Worm (Caenorhabditis elegans) whole organism, L4 larva: ENCODE data around the gene ZK666.1.
A peak's percentile ranks its signal among the peaks of the same experiment; 100 is the strongest.

Experiments used
- D1046.2 ChIP-seq: fragments of 200-800 bp; sonication (Bioruptor generic); IDR thresholded peaks from 2 replicates; pipeline ENCODE4 v1.3.6; 2022; ENCODE audit warnings: missing genetic modification characterization, missing compliant biosample characterization
- F26F4.8 ChIP-seq: fragments of 200-800 bp; sonication (Bioruptor generic); conservative IDR thresholded peaks from 2 replicates; pipeline ENCODE4 v1.3.6; 2022; ENCODE audit warnings: missing genetic modification characterization, missing compliant biosample characterization
- F37D6.2 ChIP-seq: sonication (generic microtip); optimal IDR thresholded peaks from 2 replicates; lab custom pipeline; 2016; ENCODE audit warnings: mild to moderate bottlenecking, missing genetic modification characterization, missing compliant biosample characterization
- ZK337.2 ChIP-seq: fragments of 200-800 bp; sonication (Bioruptor generic); IDR thresholded peaks from 2 replicates; pipeline ENCODE4 v1.3.6; 2022; ENCODE audit warnings: missing genetic modification reagents, missing genetic modification characterization, missing compliant biosample characterization
- ama-1 ChIP-seq: fragments of 150-350 bp; optimal IDR thresholded peaks from 2 replicates; lab custom pipeline; 2014; ENCODE audit warnings: inconsistent platforms, mixed read lengths
- arid-1 ChIP-seq: fragments of 200-800 bp; sonication (Bioruptor generic); conservative IDR thresholded peaks from 2 replicates; pipeline ENCODE4 v1.3.6; 2022; ENCODE audit warnings: missing genetic modification reagents, missing genetic modification characterization, missing compliant biosample characterization
- ceh-28 ChIP-seq: fragments of 150-350 bp; optimal IDR thresholded peaks from 2 replicates; lab custom pipeline; 2014; ENCODE audit warnings: missing biosample characterization, missing genetic modification reagents, missing genetic modification characterization
- ceh-32 ChIP-seq: sonication (generic microtip); optimal IDR thresholded peaks from 2 replicates; lab custom pipeline; 2016; ENCODE audit warnings: mild to moderate bottlenecking, missing genetic modification characterization, missing compliant biosample characterization; ENCODE audit not compliant: poor library complexity
- ceh-82 ChIP-seq: sonication (generic microtip); optimal IDR thresholded peaks from 2 replicates; lab custom pipeline; 2017; ENCODE audit warnings: missing biosample characterization, missing genetic modification characterization
- cey-2 ChIP-seq: sonication (generic microtip); optimal IDR thresholded peaks from 3 replicates; lab custom pipeline; 2017; ENCODE audit warnings: missing genetic modification characterization, mild to moderate bottlenecking, missing compliant biosample characterization, antibody characterized with exemption, borderline replicate concordance; ENCODE audit not compliant: insufficient read depth
- daf-16 ChIP-seq, 3 experiments: sonication (generic microtip); optimal IDR thresholded peaks; 2 replicates each; lab custom pipeline; 2016 to 2017; ENCODE audit warnings: missing genetic modification characterization in 3 of 3, missing genetic modification reagents in 3 of 3, mild to moderate bottlenecking in 2 of 3, missing compliant biosample characterization in 2 of 3, missing biosample characterization in 1 of 3, moderate library complexity in 1 of 3
- dmd-6 ChIP-seq: fragments of 200-800 bp; sonication (Bioruptor generic); IDR thresholded peaks from 2 replicates; pipeline ENCODE4 v1.3.6; 2022; ENCODE audit warnings: missing genetic modification reagents, missing genetic modification characterization, missing compliant biosample characterization
- dmd-8 ChIP-seq: fragments of 200-800 bp; sonication (Bioruptor generic); IDR thresholded peaks from 2 replicates; pipeline ENCODE4 v1.3.6; 2022; ENCODE audit warnings: missing genetic modification characterization, missing compliant biosample characterization
- duxl-1 ChIP-seq: sonication (generic microtip); optimal IDR thresholded peaks from 2 replicates; lab custom pipeline; 2016; ENCODE audit warnings: mild to moderate bottlenecking, missing genetic modification characterization, moderate library complexity, missing compliant biosample characterization; ENCODE audit not compliant: poor library complexity
- dve-1 ChIP-seq: sonication (generic microtip); optimal IDR thresholded peaks from 2 replicates; lab custom pipeline; 2017; ENCODE audit warnings: antibody characterized with exemption, mild to moderate bottlenecking, missing genetic modification characterization, missing compliant biosample characterization; ENCODE audit not compliant: insufficient read depth
- egl-27 ChIP-seq: sonication (generic microtip); optimal IDR thresholded peaks from 3 replicates; lab custom pipeline; 2017; ENCODE audit warnings: missing biosample characterization, missing genetic modification reagents, missing genetic modification characterization
- hlh-11 ChIP-seq: fragments of 200-800 bp; sonication (Bioruptor generic); optimal IDR thresholded peaks from 2 replicates; lab custom pipeline; 2018; ENCODE audit warnings: mild to moderate bottlenecking, missing genetic modification characterization, missing compliant biosample characterization
- hlh-30 ChIP-seq: sonication (generic microtip); optimal IDR thresholded peaks from 2 replicates; lab custom pipeline; 2017; ENCODE audit warnings: antibody characterized with exemption, mild to moderate bottlenecking, missing genetic modification characterization, missing compliant biosample characterization; ENCODE audit not compliant: insufficient read depth
- lim-7 ChIP-seq: fragments of 200-800 bp; sonication (Bioruptor generic); IDR thresholded peaks from 2 replicates; pipeline ENCODE4 v1.3.6; 2022; ENCODE audit warnings: missing genetic modification characterization, missing compliant biosample characterization
- lin-13 ChIP-seq: fragments of 150-350 bp; optimal IDR thresholded peaks from 2 replicates; lab custom pipeline; 2014; ENCODE audit warnings: missing biosample characterization, missing genetic modification reagents, missing genetic modification characterization
- lin-29 ChIP-seq: fragments of 200-800 bp; sonication (Bioruptor generic); IDR thresholded peaks from 2 replicates; pipeline ENCODE4 v1.3.6; 2022; ENCODE audit warnings: missing genetic modification reagents, missing genetic modification characterization, missing compliant biosample characterization
- lin-38 ChIP-seq: fragments of 200-800 bp; sonication (Bioruptor generic); IDR thresholded peaks from 2 replicates; pipeline ENCODE4 v1.3.6; 2022; ENCODE audit warnings: missing genetic modification reagents, missing genetic modification characterization, missing compliant biosample characterization
- lsy-2 ChIP-seq, 2 experiments: fragments of 150-350 bp in 1 of 2; sonication (generic microtip) in 1 of 2; optimal IDR thresholded peaks; 2 replicates each; lab custom pipeline; 2014 to 2017; ENCODE audit warnings: missing biosample characterization in 2 of 2, missing genetic modification characterization in 2 of 2
- madf-5 ChIP-seq, 2 experiments: fragments of 200-800 bp; sonication (Bioruptor generic); IDR thresholded peaks; 2 replicates each; pipeline ENCODE4 v1.3.6; 2022; ENCODE audit warnings: missing compliant biosample characterization in 2 of 2, missing genetic modification characterization in 2 of 2
- madf-9 ChIP-seq: fragments of 200-800 bp; sonication (Bioruptor generic); conservative IDR thresholded peaks from 2 replicates; pipeline ENCODE4 v1.3.6; 2022; ENCODE audit warnings: missing genetic modification reagents, missing genetic modification characterization, missing compliant biosample characterization
- mdl-1 ChIP-seq, 2 experiments: fragments of 150-350 bp in 1 of 2; sonication (generic microtip) in 1 of 2; optimal IDR thresholded peaks; 2 replicates each; lab custom pipeline; 2014 to 2017; ENCODE audit warnings: missing biosample characterization in 2 of 2, missing genetic modification characterization in 2 of 2
- mdt-29 ChIP-seq: fragments of 200-800 bp; sonication (Bioruptor generic); IDR thresholded peaks from 2 replicates; pipeline ENCODE4 v1.3.6; 2022; ENCODE audit warnings: missing genetic modification reagents, missing genetic modification characterization, missing compliant biosample characterization
- mep-1 ChIP-seq: fragments of 150-350 bp; sonication (generic microtip); optimal IDR thresholded peaks from 3 replicates; lab custom pipeline; 2014; ENCODE audit warnings: missing biosample characterization, missing genetic modification characterization
- mes-2 ChIP-seq: sonication (generic microtip); optimal IDR thresholded peaks from 2 replicates; lab custom pipeline; 2016; ENCODE audit warnings: missing genotype, mild to moderate bottlenecking, missing genetic modification characterization, missing compliant biosample characterization; ENCODE audit not compliant: poor library complexity, severe bottlenecking
- mxl-2 ChIP-seq: fragments of 200-800 bp; sonication (Bioruptor generic); conservative IDR thresholded peaks from 2 replicates; pipeline ENCODE4 v1.3.6; 2022; ENCODE audit warnings: missing genetic modification reagents, missing genetic modification characterization, missing compliant biosample characterization
- mxl-3 ChIP-seq: fragments of 200-800 bp; sonication (Bioruptor generic); optimal IDR thresholded peaks from 2 replicates; lab custom pipeline; 2018; ENCODE audit warnings: mild to moderate bottlenecking, missing genetic modification characterization, missing compliant biosample characterization
- nhr-102 ChIP-seq: sonication (generic microtip); optimal IDR thresholded peaks from 2 replicates; lab custom pipeline; 2016; ENCODE audit warnings: mild to moderate bottlenecking, missing genetic modification characterization, moderate library complexity, missing compliant biosample characterization
- nhr-11 ChIP-seq: fragments of 150-350 bp; optimal IDR thresholded peaks from 2 replicates; lab custom pipeline; 2014; ENCODE audit warnings: missing biosample characterization, missing genetic modification characterization
- nhr-28 ChIP-seq: fragments of 150-350 bp; optimal IDR thresholded peaks from 2 replicates; lab custom pipeline; 2014; ENCODE audit warnings: missing biosample characterization, missing genetic modification characterization
- nhr-41 ChIP-seq: fragments of 200-800 bp; sonication (Bioruptor generic); IDR thresholded peaks from 2 replicates; pipeline ENCODE4 v1.3.6; 2022; ENCODE audit warnings: missing genetic modification reagents, missing genetic modification characterization, missing compliant biosample characterization
- nhr-42 ChIP-seq: fragments of 200-800 bp; sonication (Bioruptor generic); IDR thresholded peaks from 2 replicates; pipeline ENCODE4 v1.3.6; 2022; ENCODE audit warnings: missing genetic modification characterization, missing compliant biosample characterization
- nhr-48 ChIP-seq: sonication (generic microtip); optimal IDR thresholded peaks from 2 replicates; lab custom pipeline; 2016; ENCODE audit warnings: mild to moderate bottlenecking, missing genetic modification characterization, missing compliant biosample characterization
- nhr-77 ChIP-seq: fragments of 150-350 bp; optimal IDR thresholded peaks from 2 replicates; lab custom pipeline; 2014; ENCODE audit warnings: missing biosample characterization, missing genetic modification characterization
- php-3 ChIP-seq: fragments of 200-800 bp; sonication (Bioruptor generic); IDR thresholded peaks from 2 replicates; pipeline ENCODE4 v1.3.6; 2022; ENCODE audit warnings: missing genetic modification reagents, missing genetic modification characterization, missing compliant biosample characterization
- skn-1 ChIP-seq: fragments of 150-350 bp; optimal IDR thresholded peaks from 2 replicates; lab custom pipeline; 2014; ENCODE audit warnings: missing biosample characterization, missing genetic modification characterization
- snpc-1.2 ChIP-seq: fragments of 200-800 bp; sonication (Bioruptor generic); IDR thresholded peaks from 2 replicates; pipeline ENCODE4 v1.3.6; 2022; ENCODE audit warnings: missing genetic modification reagents, missing genetic modification characterization, missing compliant biosample characterization
- spr-3 ChIP-seq: fragments of 200-800 bp; sonication (Bioruptor generic); optimal IDR thresholded peaks from 2 replicates; lab custom pipeline; 2018; ENCODE audit warnings: mild to moderate bottlenecking, missing genetic modification characterization, missing compliant biosample characterization
- tag-97 ChIP-seq: fragments of 200-800 bp; sonication (Bioruptor generic); IDR thresholded peaks from 2 replicates; pipeline ENCODE4 v1.3.6; 2022; ENCODE audit warnings: missing genetic modification characterization, missing compliant biosample characterization
- unc-62 ChIP-seq, 3 experiments: fragments of 150-350 bp in 1 of 3; sonication (generic microtip); optimal IDR thresholded peaks in 2 of 3; peaks in 1 of 3; 1 replicate in 1 of 3; 2 replicates in 2 of 3; lab custom pipeline; 2014 to 2017; ENCODE audit warnings: missing biosample characterization in 3 of 3, missing genetic modification characterization in 3 of 3, missing genetic modification reagents in 3 of 3, missing genotype in 1 of 3
- zag-1 ChIP-seq: fragments of 150-350 bp; optimal IDR thresholded peaks from 2 replicates; lab custom pipeline; 2014; ENCODE audit warnings: missing biosample characterization, missing genetic modification characterization
- zfp-3 ChIP-seq: fragments of 200-800 bp; sonication (Bioruptor generic); conservative IDR thresholded peaks from 2 replicates; pipeline ENCODE4 v1.3.6; 2022; ENCODE audit warnings: missing genetic modification reagents, missing genetic modification characterization, missing compliant biosample characterization
- zip-11 ChIP-seq: fragments of 200-800 bp; sonication (Bioruptor generic); IDR thresholded peaks from 2 replicates; pipeline ENCODE4 v1.3.6; 2022; ENCODE audit warnings: missing genetic modification characterization, missing compliant biosample characterization

Gene ZK666.1

DNA sequence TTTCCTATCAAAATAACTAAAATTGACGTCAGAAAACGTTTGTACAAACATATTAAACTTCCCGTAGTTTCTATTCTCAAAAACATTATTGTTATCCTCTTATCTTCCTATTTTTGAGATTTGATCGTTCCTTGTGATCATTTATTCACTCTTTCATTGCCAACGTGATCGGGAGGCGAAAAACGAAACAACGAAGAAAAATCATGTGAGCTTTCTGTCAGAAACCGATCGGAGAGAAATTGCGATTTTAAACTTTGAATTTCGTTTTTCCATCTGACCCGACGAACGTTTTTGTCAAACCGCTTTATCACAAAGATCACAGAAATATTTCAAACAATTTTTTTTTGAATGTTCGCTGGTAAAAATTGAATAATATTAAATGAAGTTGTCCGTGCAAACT lies 24.8 kb downstream of the ZK666.1 start:
- peak in 1 of 2 experiments; percentile 55 for TF ChIP-seq daf-16 (GFP tag; optimal IDR thresholded peaks at IDR 0.05; lab: Kevin White, UChicago)
- TF ChIP-seq daf-16 (tag; optimal IDR thresholded peaks at IDR 0.05; lab: Kevin White, UChicago) = peak; percentile 21
- TF ChIP-seq arid-1 (GFP tag; lab: Robert Waterston, UW) = no peak
- TF ChIP-seq lsy-2 (tag; optimal IDR thresholded peaks at IDR 0.05; lab: Kevin White, UChicago) = peak in 1 of 2 experiments; percentile 29
- no peak for TF ChIP-seq snpc-1.2 (GFP tag; lab: Robert Waterston, UW)
- TF ChIP-seq hlh-30 (tag; lab: Kevin White, UChicago) = peak; percentile 90
- TF ChIP-seq mxl-3 = peak; percentile 21
- TF ChIP-seq spr-3 (GFP tag; lab: Kevin White, UChicago) = no peak
- peak in 1 of 2 experiments; percentile 47 for TF ChIP-seq mdl-1 (tag; optimal IDR thresholded peaks at IDR 0.05; lab: Kevin White, UChicago)
- TF ChIP-seq nhr-28 (tag; lab: Kevin White, UChicago) = peak; percentile 85
- TF ChIP-seq nhr-77 (tag; lab: Kevin White, UChicago) = peak; percentile 79
- peak; percentile 77 for TF ChIP-seq mdt-29 (GFP tag; lab: Robert Waterston, UW)
- TF ChIP-seq dmd-6 = peak; percentile 71
- peak; percentile 69 for TF ChIP-seq ama-1
- TF ChIP-seq nhr-11 = peak; percentile 78
- TF ChIP-seq lim-7 (GFP tag; lab: Robert Waterston, UW) = no peak
- TF ChIP-seq hlh-11 (tag; lab: Kevin White, UChicago) = peak; percentile 86
- TF ChIP-seq lin-13 (GFP tag; lab: Kevin White, UChicago) = no peak
- peak; percentile 54; the same call in 1 of the 2 replicates for TF ChIP-seq php-3 (GFP tag; lab: Robert Waterston, UW)
- TF ChIP-seq unc-62 (GFP tag; optimal IDR thresholded peaks at IDR 0.05 in 1 of 2; lab: Kevin White, UChicago) = peak in 1 of 2 experiments; percentile 97
- TF ChIP-seq unc-62 (tag; optimal IDR thresholded peaks at IDR 0.05; lab: Kevin White, UChicago) = no peak
- TF ChIP-seq dve-1 (tag; lab: Kevin White, UChicago) = peak; percentile 80

DNA sequence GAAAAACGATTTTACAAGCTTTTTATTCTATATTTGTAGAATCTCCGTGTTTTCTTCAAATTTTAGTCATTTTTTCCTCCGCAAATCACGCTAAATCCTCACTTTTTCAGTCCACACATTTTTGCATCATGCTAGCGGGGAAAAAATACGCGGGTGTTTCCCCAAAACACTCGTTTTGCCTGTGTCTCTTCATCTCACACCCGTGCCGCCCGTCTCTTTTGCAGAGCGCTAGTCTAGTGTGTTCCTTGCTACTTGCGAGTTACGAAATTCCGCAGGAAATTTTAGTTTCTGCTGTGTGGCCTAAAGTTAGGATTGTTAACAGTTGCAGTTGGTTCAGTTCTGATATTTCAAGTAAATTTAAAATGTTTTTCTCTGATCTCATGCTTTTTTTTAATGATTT lies 25.4 kb downstream of the ZK666.1 start:
- TF ChIP-seq hlh-11 (tag; lab: Kevin White, UChicago) (peak; percentile 28), F26F4.8 (no peak), mdt-29 (GFP tag; lab: Robert Waterston, UW) (no peak), duxl-1 (no peak), zfp-3 (no peak), nhr-102 (tag; lab: Kevin White, UChicago) (no peak), nhr-11 (peak; percentile 75), skn-1 (no peak), ceh-32 (tag; lab: Kevin White, UChicago) (no peak), madf-9 (GFP tag; lab: Robert Waterston, UW) (no peak), nhr-42 (no peak), nhr-41 (GFP tag; lab: Robert Waterston, UW) (no peak), lin-38 (GFP tag; lab: Robert Waterston, UW) (no peak; the same call in 1 of the 2 replicates), dmd-8 (no peak), daf-16 (GFP tag; optimal IDR thresholded peaks at IDR 0.05; lab: Kevin White, UChicago) (no peak), daf-16 (tag; optimal IDR thresholded peaks at IDR 0.05; lab: Kevin White, UChicago) (peak; percentile 27), nhr-48 (no peak), ama-1 (peak; percentile 23), cey-2 (tag; lab: Kevin White, UChicago) (no peak), zip-11 (GFP tag; lab: Robert Waterston, UW) (no peak), zag-1 (no peak), dve-1 (tag; lab: Kevin White, UChicago) (no peak), mep-1 (tag; lab: Kevin White, UChicago) (peak; percentile 3), lin-29 (GFP tag; lab: Robert Waterston, UW) (no peak), ZK337.2 (GFP tag; lab: Robert Waterston, UW) (no peak), madf-5 (GFP tag; IDR thresholded peaks at IDR 0.05; lab: Robert Waterston, UW) (no peak), ceh-28 (tag; lab: Kevin White, UChicago) (no peak), egl-27 (tag; lab: Kevin White, UChicago) (no peak), F37D6.2 (tag; lab: Kevin White, UChicago) (no peak), dmd-6 (peak; percentile 38; the same call in 1 of the 2 replicates), mes-2 (tag; lab: Kevin White, UChicago) (peak; percentile 44), tag-97 (GFP tag; lab: Robert Waterston, UW) (no peak), mxl-2 (no peak), D1046.2 (GFP tag; lab: Robert Waterston, UW) (no peak), ceh-82 (tag; lab: Kevin White, UChicago) (no peak)
